Fruit fly (Drosophila melanogaster): Measurements from ENCODE around the gene CG4962.

CG4962 gene

DNA sequence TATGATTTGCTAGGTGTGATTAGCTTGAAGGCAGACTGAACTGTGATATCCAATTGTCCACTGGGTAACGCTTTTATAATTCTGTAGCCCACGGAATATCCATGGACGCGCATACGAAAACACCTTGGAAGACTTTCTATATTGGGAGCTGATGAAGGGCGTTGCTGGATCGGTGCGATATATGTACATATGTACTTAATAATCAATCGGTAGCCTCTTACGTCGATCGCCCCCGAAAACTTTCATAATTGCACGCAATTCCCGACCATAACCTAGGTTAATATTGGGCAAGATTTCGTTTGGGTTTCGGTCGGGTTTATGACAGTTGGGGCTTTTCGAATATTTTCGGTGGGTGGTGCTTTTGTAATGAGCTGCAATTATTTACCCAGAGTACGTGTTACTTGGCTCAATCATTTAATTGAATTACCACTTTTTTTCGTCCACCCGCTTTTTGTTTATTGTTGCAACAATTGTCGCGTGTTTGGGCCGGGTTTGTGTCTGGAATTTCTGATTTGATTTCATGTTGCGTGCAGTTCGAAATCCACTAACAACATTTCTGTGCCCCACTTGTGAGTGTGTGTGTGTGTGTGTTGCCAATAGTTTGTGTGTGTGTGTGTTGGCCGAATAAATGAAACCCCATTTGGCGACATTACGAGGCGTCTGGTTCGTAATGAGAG is 13.3 kb downstream of the CG4962 start, which contains the start of gene CG13049:
Gene CG13049, minus strand, starts transcription at position 51 of the 677 bp plus-strand sequence.
- no peak for TF ChIP-seq fd96Ca (GFP tag; IDR thresholded peaks at IDR 0.05)
- no peak for TF ChIP-seq CG15710 (tag; optimal IDR thresholded peaks at IDR 0.05)
- no peak for TF ChIP-seq Ets98B (GFP tag; IDR thresholded peaks at IDR 0.05)
- no peak for TF ChIP-seq gl (tag; optimal IDR thresholded peaks at IDR 0.05)
- TF ChIP-seq Snoo (tag; optimal IDR thresholded peaks at IDR 0.05): no peak
- TF ChIP-seq CG10348 (GFP tag; IDR thresholded peaks at IDR 0.05): no peak
- no peak for TF ChIP-seq CG4496 (GFP tag; IDR thresholded peaks at IDR 0.05)
- TF ChIP-seq CG14655 (GFP tag; optimal IDR thresholded peaks at IDR 0.05): no peak
- TF ChIP-seq CG8159 (tag; optimal IDR thresholded peaks at IDR 0.05): no peak
- no peak for TF ChIP-seq CG12605 (GFP tag; IDR thresholded peaks at IDR 0.05)
- no peak for TF ChIP-seq CG32121 (GFP tag; IDR thresholded peaks at IDR 0.05)
- no peak for TF ChIP-seq CG17806 (tag; optimal IDR thresholded peaks at IDR 0.05)
- no peak for TF ChIP-seq CG9948 (tag; optimal IDR thresholded peaks at IDR 0.05)

DNA sequence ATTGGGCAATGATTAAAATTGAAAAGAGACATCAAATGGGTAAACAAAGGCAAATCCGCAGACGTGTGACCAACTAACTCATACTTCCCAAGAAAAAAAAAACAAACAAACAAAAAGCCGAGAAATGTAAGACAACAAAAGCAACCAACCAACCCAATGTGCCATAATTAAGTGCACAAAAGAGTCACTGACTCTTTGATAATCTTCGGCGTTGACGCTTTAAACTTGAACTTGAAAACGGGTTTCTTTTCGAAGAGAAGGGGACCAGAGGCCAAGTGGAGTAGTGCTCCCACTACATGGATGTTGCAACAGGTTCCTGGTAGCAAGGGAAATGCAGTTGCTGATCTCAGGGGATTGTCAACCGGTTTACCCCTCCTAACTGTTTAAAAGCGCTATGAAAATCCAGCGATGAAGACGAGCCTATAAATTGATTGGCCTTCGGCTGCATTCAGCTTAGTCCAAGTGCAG is 15.3 kb downstream of the CG4962 start, which contains the start of gene CG13064:
Gene CG13064, plus strand, starts transcription at position 418 of the 468 bp plus-strand sequence.
- TF ChIP-seq CG17806 (tag; optimal IDR thresholded peaks at IDR 0.05) (no peak), CG15710 (tag; optimal IDR thresholded peaks at IDR 0.05) (no peak), EcR (GFP tag; optimal IDR thresholded peaks at IDR 0.05) (peak; percentile 96)

dm6 chr3L:16279171-16279570 is 16.2 kb downstream of the CG4962 start, which contains the start of gene CG13050:
Gene CG13050, minus strand, starts transcription at chr3L:16279271.
- TF ChIP-seq gl (tag; optimal IDR thresholded peaks at IDR 0.05): no peak
- no peak for TF ChIP-seq CG13204 (GFP tag; optimal IDR thresholded peaks at IDR 0.05)
- TF ChIP-seq CG14655 (GFP tag; optimal IDR thresholded peaks at IDR 0.05): no peak
- no peak for TF ChIP-seq CG9948 (tag; optimal IDR thresholded peaks at IDR 0.05)
- no peak for TF ChIP-seq CG12605 (GFP tag; IDR thresholded peaks at IDR 0.05)
- TF ChIP-seq Pif1A (GFP tag; optimal IDR thresholded peaks at IDR 0.05): no peak
- no peak for TF ChIP-seq Ets98B (GFP tag; IDR thresholded peaks at IDR 0.05)
- no peak for TF ChIP-seq CG8301 (tag; optimal IDR thresholded peaks at IDR 0.05)
- TF ChIP-seq fd96Ca (GFP tag; IDR thresholded peaks at IDR 0.05): no peak
- no peak for TF ChIP-seq CG32121 (GFP tag; IDR thresholded peaks at IDR 0.05)
- no peak for TF ChIP-seq CG17806 (tag; optimal IDR thresholded peaks at IDR 0.05)
- no peak for TF ChIP-seq Pif1B (GFP tag; optimal IDR thresholded peaks at IDR 0.05)
- no peak for TF ChIP-seq EcR (GFP tag; optimal IDR thresholded peaks at IDR 0.05)
- TF ChIP-seq CG8159 (tag; optimal IDR thresholded peaks at IDR 0.05): no peak
- no peak for TF ChIP-seq CG4496 (GFP tag; IDR thresholded peaks at IDR 0.05)
- no peak for TF ChIP-seq Snoo (tag; optimal IDR thresholded peaks at IDR 0.05)
- no peak for TF ChIP-seq CG10348 (GFP tag; IDR thresholded peaks at IDR 0.05)
- no peak for TF ChIP-seq CG15710 (tag; optimal IDR thresholded peaks at IDR 0.05)
- no peak for TF ChIP-seq D1 (tag; optimal IDR thresholded peaks at IDR 0.05)

- no peak for TF ChIP-seq CG14655 (GFP tag; optimal IDR thresholded peaks at IDR 0.05)
These were observed 18.2 kb downstream of the CG4962 start, which contains the start of gene CG13065 for dm6 chr3L:16277135-16277534. Gene CG13065, plus strand, starts transcription at chr3L:16277435.

DNA sequence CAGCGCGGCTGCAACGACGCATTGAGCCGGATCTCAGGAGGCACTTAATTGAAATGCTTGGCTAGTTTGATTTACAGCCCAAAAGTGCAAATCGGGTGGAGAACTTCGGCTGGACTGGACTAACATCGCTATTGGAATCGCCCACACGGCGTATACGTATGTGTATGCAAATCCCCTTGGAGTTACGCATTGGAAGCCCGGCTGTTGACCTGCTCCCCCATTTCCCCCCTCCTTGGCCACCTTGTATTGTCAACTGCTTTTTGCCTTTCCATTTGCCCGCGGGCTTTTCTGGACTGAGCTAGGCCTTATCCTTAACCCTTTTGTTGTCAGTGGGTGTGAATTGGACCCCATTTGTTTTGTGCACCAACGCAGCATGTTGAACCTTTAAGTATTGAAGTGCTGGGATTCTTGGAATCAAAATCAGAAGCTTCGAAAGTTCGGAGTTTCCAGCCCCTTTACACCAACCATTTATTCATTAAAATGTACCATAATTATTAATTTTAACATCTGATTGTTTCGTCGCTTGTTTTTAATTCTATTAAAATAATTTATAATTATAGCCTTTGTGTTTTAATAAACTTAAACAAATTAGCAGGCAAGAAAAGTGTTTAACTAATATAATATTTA is 19.8 kb downstream of the CG4962 start:
- TF ChIP-seq Pif1B (GFP tag; optimal IDR thresholded peaks at IDR 0.05): no peak
- peak; percentile 75 for TF ChIP-seq EcR (GFP tag; optimal IDR thresholded peaks at IDR 0.05)
- TF ChIP-seq Ets98B (GFP tag; IDR thresholded peaks at IDR 0.05): no peak
- TF ChIP-seq gl (tag; optimal IDR thresholded peaks at IDR 0.05): no peak
- no peak for TF ChIP-seq fd96Ca (GFP tag; IDR thresholded peaks at IDR 0.05)
- TF ChIP-seq CG34367 (tag; optimal IDR thresholded peaks at IDR 0.05): peak; percentile 20
- TF ChIP-seq CG13204 (GFP tag; optimal IDR thresholded peaks at IDR 0.05): no peak
- peak; percentile 39 for TF ChIP-seq CG17806 (tag; optimal IDR thresholded peaks at IDR 0.05)
- TF ChIP-seq Pif1A (GFP tag; optimal IDR thresholded peaks at IDR 0.05): no peak
- peak; percentile 49 for TF ChIP-seq CG9948 (tag; optimal IDR thresholded peaks at IDR 0.05)
- TF ChIP-seq CG10348 (GFP tag; IDR thresholded peaks at IDR 0.05): no peak
- TF ChIP-seq CG8301 (tag; optimal IDR thresholded peaks at IDR 0.05): no peak
- no peak for TF ChIP-seq rn (GFP tag; IDR thresholded peaks at IDR 0.05)
- TF ChIP-seq CG4496 (GFP tag; IDR thresholded peaks at IDR 0.05): no peak
- peak; percentile 41 for TF ChIP-seq CG15710 (tag; optimal IDR thresholded peaks at IDR 0.05)
- TF ChIP-seq CG8159 (tag; optimal IDR thresholded peaks at IDR 0.05): peak; percentile 63
- peak; percentile 41 for TF ChIP-seq CG14655 (GFP tag; optimal IDR thresholded peaks at IDR 0.05)

- no peak for TF ChIP-seq CG14655 (GFP tag; optimal IDR thresholded peaks at IDR 0.05)
- TF ChIP-seq EcR (GFP tag; optimal IDR thresholded peaks at IDR 0.05): peak; percentile 13
These were observed 22.9 kb downstream of the CG4962 start, which contains the start of gene CG13066 for dm6 chr3L:16272338-16272959. Gene CG13066, plus strand, starts transcription at chr3L:16272909.
